Fruit fly (Drosophila melanogaster): ENCODE measurements around the gene Archease.

Archease gene

DNA sequence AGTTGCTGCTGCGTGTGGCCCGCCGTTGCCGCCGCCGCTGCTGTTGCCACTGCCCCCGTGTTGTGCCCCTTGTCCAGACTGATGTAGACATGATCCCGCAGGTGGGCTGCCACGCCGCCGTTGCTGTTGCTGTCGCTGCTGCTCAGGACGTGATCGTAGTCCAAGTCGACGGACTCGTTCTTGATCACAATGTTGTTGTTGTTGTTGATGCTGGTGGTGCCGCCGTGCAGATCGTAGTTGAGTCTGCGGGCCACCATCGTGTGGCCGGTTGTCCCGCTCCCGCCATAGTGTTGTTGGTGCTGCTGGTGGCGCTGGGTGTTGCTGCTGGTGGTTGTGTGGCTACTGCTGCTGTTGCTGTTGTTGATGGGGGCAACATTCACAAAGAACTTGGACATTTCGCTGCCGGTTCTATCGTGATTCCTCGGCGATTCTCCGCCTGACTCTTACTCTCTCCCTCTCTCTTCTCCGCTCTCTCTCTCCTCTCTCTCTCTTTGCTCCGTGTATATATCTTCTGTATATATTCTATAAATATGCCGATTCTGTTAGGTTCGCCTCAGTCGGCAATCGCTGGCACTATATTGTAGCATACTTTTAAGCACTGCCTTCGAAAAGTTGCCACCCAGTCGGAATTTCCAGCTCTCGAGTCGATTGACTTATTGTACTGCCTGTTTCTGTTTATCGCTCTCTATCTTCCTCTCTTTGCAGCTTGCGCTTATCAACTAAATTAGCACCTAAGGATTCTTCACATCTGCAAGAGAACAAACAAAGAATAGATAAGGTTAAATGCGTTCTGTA, 36.5 kb downstream of the Archease start (continued):
- TF ChIP-seq dpn (GFP tag; optimal IDR thresholded peaks at IDR 0.05) = no peak
- TF ChIP-seq Fer1 (GFP tag; optimal IDR thresholded peaks at IDR 0.05) = peak; percentile 35
- no peak for TF ChIP-seq Blimp-1 (GFP tag; optimal IDR thresholded peaks at IDR 0.05)
- TF ChIP-seq Gsc (GFP tag; IDR thresholded peaks at IDR 0.05) = no peak
- no peak for TF ChIP-seq sqz (GFP tag; optimal IDR thresholded peaks at IDR 0.05)
- TF ChIP-seq lbe (GFP tag; optimal IDR thresholded peaks at IDR 0.05) = peak; percentile 40
- TF ChIP-seq trem (tag; optimal IDR thresholded peaks at IDR 0.05) = peak; percentile 50
- TF ChIP-seq CG32767 (GFP tag; IDR thresholded peaks at IDR 0.05) = peak; percentile 39; the same call in 1 of the 2 replicates
- peak; percentile 60 for TF ChIP-seq CG34376 (GFP tag; optimal IDR thresholded peaks at IDR 0.05)
- TF ChIP-seq CG11723 (GFP tag; optimal IDR thresholded peaks at IDR 0.05) = no peak
- peak; percentile 51; the same call in 1 of the 3 replicates for TF ChIP-seq CG6791 (GFP tag; IDR thresholded peaks at IDR 0.05; ENCODE audit: partially characterized antibody)
- TF ChIP-seq sr (GFP tag; IDR thresholded peaks at IDR 0.05) = no peak
- TF ChIP-seq tio (GFP tag; optimal IDR thresholded peaks at IDR 0.05) = no peak
- TF ChIP-seq CG3995 (GFP tag; optimal IDR thresholded peaks at IDR 0.05) = no peak
- no peak for TF ChIP-seq Lpt (GFP tag; optimal IDR thresholded peaks at IDR 0.05)
- peak; percentile 92; the same call in 3 of the 4 replicates for TF ChIP-seq chinmo (GFP tag; IDR thresholded peaks at IDR 0.05; ENCODE audit: partially characterized antibody)
- no peak for TF ChIP-seq NC2α (GFP tag; optimal IDR thresholded peaks at IDR 0.05)
- no peak for TF ChIP-seq TFAM (GFP tag; optimal IDR thresholded peaks at IDR 0.05)
- TF ChIP-seq CG12391 (tag; optimal IDR thresholded peaks at IDR 0.05) = no peak
- TF ChIP-seq NFAT (GFP tag; IDR thresholded peaks at IDR 0.05) = no peak
- peak; percentile 45 for TF ChIP-seq CG2712 (tag; optimal IDR thresholded peaks at IDR 0.05)
- no peak for TF ChIP-seq Sry-β (GFP tag; optimal IDR thresholded peaks at IDR 0.05)
- no peak for TF ChIP-seq CG7271 (tag; optimal IDR thresholded peaks at IDR 0.05)
- TF ChIP-seq Chrac-16 (GFP tag; optimal IDR thresholded peaks at IDR 0.05) = no peak
- TF ChIP-seq CrebB (tag; optimal IDR thresholded peaks at IDR 0.05) = no peak
- peak; percentile 15 for TF ChIP-seq CG15514 (GFP tag; optimal IDR thresholded peaks at IDR 0.05)
- no peak for TF ChIP-seq CG9797 (GFP tag; optimal IDR thresholded peaks at IDR 0.05)
- no peak for TF ChIP-seq al (GFP tag; IDR thresholded peaks at IDR 0.05)
- no peak for TF ChIP-seq sima (GFP tag; optimal IDR thresholded peaks at IDR 0.05)
- TF ChIP-seq hkb (optimal IDR thresholded peaks at IDR 0.05) = no peak
- no peak for TF ChIP-seq hkb (GFP tag; IDR thresholded peaks at IDR 0.05)
- no peak for TF ChIP-seq slbo (GFP tag; IDR thresholded peaks at IDR 0.05)
- TF ChIP-seq CG13287 (GFP tag; IDR thresholded peaks at IDR 0.05; ENCODE audit: partially characterized antibody) = peak; percentile 71
- TF ChIP-seq Bteb2 (GFP tag; optimal IDR thresholded peaks at IDR 0.05) = no peak
- TF ChIP-seq gro (GFP tag; optimal IDR thresholded peaks at IDR 0.05) = peak; percentile 41
- peak; percentile 1 for TF ChIP-seq bigmax (GFP tag; optimal IDR thresholded peaks at IDR 0.05)
- TF ChIP-seq CG6272 (GFP tag; IDR thresholded peaks at IDR 0.05) = no peak
- TF ChIP-seq MTF-1 (GFP tag; optimal IDR thresholded peaks at IDR 0.05; ENCODE audit: borderline replicate concordance) = peak; percentile 19
- no peak for TF ChIP-seq H15 (GFP tag; IDR thresholded peaks at IDR 0.05)
- TF ChIP-seq lab (GFP tag; optimal IDR thresholded peaks at IDR 0.05) = peak; percentile 37
- TF ChIP-seq gcm2 (GFP tag; optimal IDR thresholded peaks at IDR 0.05) = no peak
- TF ChIP-seq D (optimal IDR thresholded peaks at IDR 0.05) = no peak
- no peak for TF ChIP-seq D (GFP tag; optimal IDR thresholded peaks at IDR 0.05)
- no peak for TF ChIP-seq CG2889 (GFP tag; IDR thresholded peaks at IDR 0.05)
- no peak for TF ChIP-seq sens-2 (GFP tag; IDR thresholded peaks at IDR 0.05)
- TF ChIP-seq Dfd (GFP tag; optimal IDR thresholded peaks at IDR 0.05) = peak in 1 of 2 experiments; percentile 53
- no peak for TF ChIP-seq Antp (GFP tag; optimal IDR thresholded peaks at IDR 0.05)
- no peak for TF ChIP-seq CG12942 (GFP tag; optimal IDR thresholded peaks at IDR 0.05)
- peak; percentile 89 for TF ChIP-seq stwl (tag; optimal IDR thresholded peaks at IDR 0.05)
- TF ChIP-seq croc (GFP tag; conservative IDR thresholded peaks at IDR 0.05) = no peak
